Worm (Caenorhabditis elegans) whole organism, late embryonic: ENCODE results near the gene dro-1.

Experiments used
- C08G9.2 ChIP-seq: sonication (generic microtip); optimal IDR thresholded peaks from 2 replicates; lab custom pipeline; 2016; ENCODE audit warnings: mild to moderate bottlenecking, missing genetic modification characterization, moderate library complexity, missing compliant biosample characterization
- F13H6.1 ChIP-seq: sonication (generic microtip); optimal IDR thresholded peaks from 2 replicates; lab custom pipeline; 2016; ENCODE audit warnings: missing genetic modification characterization, missing compliant biosample characterization
- K02D7.2 ChIP-seq: sonication (generic microtip); optimal IDR thresholded peaks from 2 replicates; lab custom pipeline; 2017; ENCODE audit warnings: mild to moderate bottlenecking, missing genetic modification characterization, missing compliant biosample characterization
- K09A11.1 ChIP-seq: sonication (generic microtip); optimal IDR thresholded peaks from 2 replicates; lab custom pipeline; 2017; ENCODE audit warnings: antibody characterized with exemption, mild to moderate bottlenecking, missing genetic modification characterization, missing compliant biosample characterization; ENCODE audit not compliant: insufficient read depth
- Y22D7AL.16 ChIP-seq: sonication (generic microtip); optimal IDR thresholded peaks from 2 replicates; lab custom pipeline; 2016; ENCODE audit warnings: missing genetic modification characterization, missing compliant biosample characterization
- ahr-1 ChIP-seq: sonication (generic microtip); optimal IDR thresholded peaks from 2 replicates; lab custom pipeline; 2016; ENCODE audit warnings: missing genetic modification characterization, missing compliant biosample characterization
- ama-1 ChIP-seq: fragments of 150-350 bp; optimal IDR thresholded peaks from 2 replicates; lab custom pipeline; 2014
- ceh-14 ChIP-seq: sonication (generic microtip); optimal IDR thresholded peaks from 2 replicates; lab custom pipeline; 2016; ENCODE audit warnings: missing genotype, missing genetic modification characterization, missing compliant biosample characterization
- ceh-18 ChIP-seq: sonication (generic microtip); optimal IDR thresholded peaks from 2 replicates; lab custom pipeline; 2016; ENCODE audit warnings: missing genetic modification characterization, missing compliant biosample characterization
- ceh-34 ChIP-seq: sonication (generic microtip); optimal IDR thresholded peaks from 2 replicates; lab custom pipeline; 2016; ENCODE audit warnings: mild to moderate bottlenecking, missing genetic modification characterization, missing compliant biosample characterization
- ceh-45 ChIP-seq: fragments of 200-800 bp; sonication (Bioruptor generic); IDR thresholded peaks from 2 replicates; pipeline ENCODE4 v1.3.6; 2022; ENCODE audit warnings: missing genetic modification reagents, missing genetic modification characterization, missing compliant biosample characterization
- ceh-48 ChIP-seq: sonication (generic microtip); optimal IDR thresholded peaks from 2 replicates; lab custom pipeline; 2016; ENCODE audit warnings: missing genetic modification characterization, inconsistent platforms, missing compliant biosample characterization
- elt-2 ChIP-seq: sonication (generic microtip); optimal IDR thresholded peaks from 2 replicates; lab custom pipeline; 2016; ENCODE audit warnings: missing genetic modification reagents, missing genetic modification characterization, missing compliant biosample characterization
- elt-4 ChIP-seq: sonication (generic microtip); optimal IDR thresholded peaks from 2 replicates; lab custom pipeline; 2016; ENCODE audit warnings: missing genetic modification characterization, missing compliant biosample characterization
- ets-4 ChIP-seq: sonication (generic microtip); optimal IDR thresholded peaks from 2 replicates; lab custom pipeline; 2016; ENCODE audit warnings: missing genetic modification characterization, missing compliant biosample characterization
- gmeb-2 ChIP-seq: sonication (generic microtip); optimal IDR thresholded peaks from 2 replicates; lab custom pipeline; 2016; ENCODE audit warnings: missing genetic modification characterization, inconsistent platforms, missing compliant biosample characterization
- hlh-13 ChIP-seq: fragments of 200-800 bp; sonication (Bioruptor generic); optimal IDR thresholded peaks from 2 replicates; lab custom pipeline; 2018; ENCODE audit warnings: mild to moderate bottlenecking, missing genetic modification characterization, missing compliant biosample characterization
- hlh-15 ChIP-seq: sonication (generic microtip); optimal IDR thresholded peaks from 2 replicates; lab custom pipeline; 2016; ENCODE audit warnings: missing genetic modification characterization, missing compliant biosample characterization
- hlh-8 ChIP-seq: sonication (generic microtip); optimal IDR thresholded peaks from 2 replicates; lab custom pipeline; 2016; ENCODE audit warnings: missing genotype, missing genetic modification characterization, missing compliant biosample characterization
- nfya-1 ChIP-seq: sonication (generic microtip); optimal IDR thresholded peaks from 2 replicates; lab custom pipeline; 2017; ENCODE audit warnings: missing genetic modification characterization, mild to moderate bottlenecking, missing compliant biosample characterization, antibody characterized with exemption, moderate library complexity
- nhr-232 ChIP-seq: sonication (generic microtip); optimal IDR thresholded peaks from 2 replicates; lab custom pipeline; 2016; ENCODE audit warnings: missing genetic modification characterization, missing compliant biosample characterization
- npax-4 ChIP-seq: sonication (generic microtip); optimal IDR thresholded peaks from 2 replicates; lab custom pipeline; 2016; ENCODE audit warnings: missing genetic modification characterization, missing compliant biosample characterization
- pag-3 ChIP-seq: sonication (generic microtip); optimal IDR thresholded peaks from 2 replicates; lab custom pipeline; 2016; ENCODE audit warnings: missing compliant biosample characterization, missing genetic modification characterization, borderline replicate concordance
- pat-9 ChIP-seq: fragments of 200-800 bp; sonication (Bioruptor generic); optimal IDR thresholded peaks from 2 replicates; lab custom pipeline; 2018; ENCODE audit warnings: mild to moderate bottlenecking, missing genetic modification characterization, moderate library complexity, missing compliant biosample characterization
- pha-2 ChIP-seq: sonication (generic microtip); optimal IDR thresholded peaks from 2 replicates; lab custom pipeline; 2017; ENCODE audit warnings: mild to moderate bottlenecking, missing genetic modification characterization, missing compliant biosample characterization
- pha-4 ChIP-seq: fragments of 150-350 bp; optimal IDR thresholded peaks from 2 replicates; lab custom pipeline; 2018; ENCODE audit warnings: missing biosample characterization, missing genetic modification reagents, missing genetic modification characterization
- pqm-1 ChIP-seq: sonication (generic microtip); optimal IDR thresholded peaks from 2 replicates; lab custom pipeline; 2016; ENCODE audit warnings: missing genetic modification characterization, missing compliant biosample characterization
- rnt-1 ChIP-seq: sonication (generic microtip); optimal IDR thresholded peaks from 2 replicates; lab custom pipeline; 2016; ENCODE audit warnings: missing genetic modification characterization, missing compliant biosample characterization
- sdc-2 ChIP-seq: sonication (generic microtip); optimal IDR thresholded peaks from 2 replicates; lab custom pipeline; 2016; ENCODE audit warnings: missing genotype, missing genetic modification characterization, missing compliant biosample characterization
- sox-2 ChIP-seq: fragments of 200-800 bp; sonication (Bioruptor generic); IDR thresholded peaks from 2 replicates; pipeline ENCODE4 v1.3.6; 2022; ENCODE audit warnings: missing genetic modification reagents, missing genetic modification characterization, missing compliant biosample characterization
- unc-3 ChIP-seq, 2 experiments: fragments of 200-800 bp in 1 of 2; sonication (Bioruptor generic) in 1 of 2; sonication (generic microtip) in 1 of 2; conservative IDR thresholded peaks in 1 of 2; optimal IDR thresholded peaks in 1 of 2; 2 replicates each; pipeline versions ENCODE4 v1.3.6 to Lab custom; 2016 to 2022; ENCODE audit warnings: missing compliant biosample characterization in 2 of 2, missing genetic modification characterization in 2 of 2, missing genetic modification reagents in 1 of 2
- unc-42 ChIP-seq: sonication (generic microtip); optimal IDR thresholded peaks from 2 replicates; lab custom pipeline; 2016; ENCODE audit warnings: missing genotype, missing genetic modification characterization, missing compliant biosample characterization
- zip-5 ChIP-seq: sonication (generic microtip); optimal IDR thresholded peaks from 2 replicates; lab custom pipeline; 2016; ENCODE audit warnings: missing genetic modification characterization, missing compliant biosample characterization

dro-1 gene

ce11 chrIII:13317383-13317911 is 25.0 kb upstream of the dro-1 start:
- TF ChIP-seq nfya-1 (peak; percentile 53), pat-9 (no peak), elt-4 (no peak)

ce11 chrIII:13322578-13322977 is 19.9 kb upstream of the dro-1 start, which contains the start of gene F53A2.11:
F53A2.11 (minus strand) TSS chrIII:13322678.
- no peak for TF ChIP-seq pat-9
- no peak for TF ChIP-seq C08G9.2 (tag; lab: Kevin White, UChicago)
- TF ChIP-seq gmeb-2, result no peak
- TF ChIP-seq hlh-15 (tag; lab: Kevin White, UChicago), result no peak
- TF ChIP-seq pha-4, result no peak
- no peak for TF ChIP-seq rnt-1 (tag; lab: Kevin White, UChicago)

ce11 chrIII:13324739-13325138 is 17.7 kb upstream of the dro-1 start, which contains the start of gene F53A2.1:
F53A2.1 (minus strand) TSS chrIII:13324839.
- no peak for TF ChIP-seq ceh-45 (GFP tag; lab: Robert Waterston, UW)
- no peak for TF ChIP-seq ets-4
- TF ChIP-seq nhr-232 (tag; lab: Kevin White, UChicago), result no peak
- TF ChIP-seq hlh-8, result no peak
- no peak for TF ChIP-seq ceh-14 (tag; lab: Kevin White, UChicago)
- TF ChIP-seq gmeb-2, result no peak
- TF ChIP-seq nfya-1, result no peak
- TF ChIP-seq F13H6.1 (tag; lab: Kevin White, UChicago), result no peak
- TF ChIP-seq ceh-48 (tag; lab: Kevin White, UChicago), result no peak
- no peak for TF ChIP-seq sdc-2 (tag; lab: Kevin White, UChicago)
- no peak for TF ChIP-seq ceh-34 (tag; lab: Kevin White, UChicago)
- no peak for TF ChIP-seq zip-5
- TF ChIP-seq ceh-18, result no peak
- no peak for TF ChIP-seq elt-2 (tag; lab: Kevin White, UChicago)
- no peak for TF ChIP-seq npax-4 (tag; lab: Kevin White, UChicago)
- no peak for TF ChIP-seq ama-1
- no peak for TF ChIP-seq Y22D7AL.16 (tag; lab: Kevin White, UChicago)
- no peak for TF ChIP-seq pha-2 (tag; lab: Kevin White, UChicago)

ce11 chrIII:13328911-13329310 is 13.6 kb upstream of the dro-1 start:
- no peak for TF ChIP-seq hlh-13 (GFP tag; lab: Kevin White, UChicago)
- TF ChIP-seq K09A11.1 (tag; lab: Kevin White, UChicago), result no peak
- TF ChIP-seq hlh-15 (tag; lab: Kevin White, UChicago), result no peak
- TF ChIP-seq zip-5, result no peak
- TF ChIP-seq F13H6.1 (tag; lab: Kevin White, UChicago), result no peak
- no peak for TF ChIP-seq pqm-1

ce11 chrIII:13333754-13334153 is 8.7 kb upstream of the dro-1 start, which contains the start of gene sdz-20:
sdz-20 (plus strand) TSS chrIII:13334054.
- TF ChIP-seq ahr-1 (tag; lab: Kevin White, UChicago) (no peak), K02D7.2 (tag; lab: Kevin White, UChicago) (no peak), sox-2 (no peak), unc-3 (GFP tag; conservative IDR thresholded peaks at IDR 0.05; lab: Robert Waterston, UW) (no peak), unc-3 (tag; optimal IDR thresholded peaks at IDR 0.05; lab: Kevin White, UChicago) (no peak), nfya-1 (no peak), pag-3 (tag; lab: Kevin White, UChicago) (no peak), hlh-8 (no peak), ceh-14 (tag; lab: Kevin White, UChicago) (no peak), ceh-18 (no peak), hlh-13 (GFP tag; lab: Kevin White, UChicago) (no peak), ets-4 (no peak), unc-42 (tag; lab: Kevin White, UChicago) (no peak)
